Worm (Caenorhabditis elegans) whole organism, late embryonic: ENCODE results near the gene Y39B6A.25.

Source experiments
- C08G9.2 ChIP-seq: sonication (generic microtip); optimal IDR thresholded peaks from 2 replicates; lab custom pipeline; 2016; ENCODE audit warnings: mild to moderate bottlenecking, missing genetic modification characterization, moderate library complexity, missing compliant biosample characterization
- C38D4.7 ChIP-seq: fragments of 200-800 bp; sonication (Bioruptor generic); optimal IDR thresholded peaks from 2 replicates; lab custom pipeline; 2018; ENCODE audit warnings: mild to moderate bottlenecking, missing genetic modification characterization, moderate library complexity, missing compliant biosample characterization
- K02D7.2 ChIP-seq: sonication (generic microtip); optimal IDR thresholded peaks from 2 replicates; lab custom pipeline; 2017; ENCODE audit warnings: mild to moderate bottlenecking, missing genetic modification characterization, missing compliant biosample characterization
- K09A11.1 ChIP-seq: sonication (generic microtip); optimal IDR thresholded peaks from 2 replicates; lab custom pipeline; 2017; ENCODE audit warnings: antibody characterized with exemption, mild to moderate bottlenecking, missing genetic modification characterization, missing compliant biosample characterization; ENCODE audit not compliant: insufficient read depth
- ama-1 ChIP-seq: fragments of 150-350 bp; optimal IDR thresholded peaks from 2 replicates; lab custom pipeline; 2014
- ceh-18 ChIP-seq: sonication (generic microtip); optimal IDR thresholded peaks from 2 replicates; lab custom pipeline; 2016; ENCODE audit warnings: missing genetic modification characterization, missing compliant biosample characterization
- ceh-2 ChIP-seq: sonication (generic microtip); optimal IDR thresholded peaks from 2 replicates; lab custom pipeline; 2016; ENCODE audit warnings: missing genotype, missing genetic modification characterization, missing compliant biosample characterization
- ceh-22 ChIP-seq: sonication (generic microtip); optimal IDR thresholded peaks from 2 replicates; lab custom pipeline; 2017; ENCODE audit warnings: missing biosample characterization, missing genetic modification characterization
- ceh-45 ChIP-seq: fragments of 200-800 bp; sonication (Bioruptor generic); IDR thresholded peaks from 2 replicates; pipeline ENCODE4 v1.3.6; 2022; ENCODE audit warnings: missing genetic modification reagents, missing genetic modification characterization, missing compliant biosample characterization
- ceh-6 ChIP-seq: fragments of 200-800 bp; sonication (Bioruptor generic); optimal IDR thresholded peaks from 2 replicates; lab custom pipeline; 2018; ENCODE audit warnings: mild to moderate bottlenecking, missing genetic modification characterization, missing compliant biosample characterization
- ceh-9 ChIP-seq: sonication (generic microtip); optimal IDR thresholded peaks from 2 replicates; lab custom pipeline; 2016; ENCODE audit warnings: mild to moderate bottlenecking, missing genetic modification characterization, inconsistent platforms, missing compliant biosample characterization
- che-1 ChIP-seq: sonication (generic microtip); optimal IDR thresholded peaks from 2 replicates; lab custom pipeline; 2016; ENCODE audit warnings: mild to moderate bottlenecking, missing genetic modification characterization, missing compliant biosample characterization
- dmd-4 ChIP-seq: sonication (generic microtip); optimal IDR thresholded peaks from 2 replicates; lab custom pipeline; 2016; ENCODE audit warnings: borderline replicate concordance, missing genetic modification characterization, missing compliant biosample characterization
- elt-2 ChIP-seq: sonication (generic microtip); optimal IDR thresholded peaks from 2 replicates; lab custom pipeline; 2016; ENCODE audit warnings: missing genetic modification reagents, missing genetic modification characterization, missing compliant biosample characterization
- elt-4 ChIP-seq: sonication (generic microtip); optimal IDR thresholded peaks from 2 replicates; lab custom pipeline; 2016; ENCODE audit warnings: missing genetic modification characterization, missing compliant biosample characterization
- ets-4 ChIP-seq: sonication (generic microtip); optimal IDR thresholded peaks from 2 replicates; lab custom pipeline; 2016; ENCODE audit warnings: missing genetic modification characterization, missing compliant biosample characterization
- fax-1 ChIP-seq: sonication (generic microtip); optimal IDR thresholded peaks from 2 replicates; lab custom pipeline; 2016; ENCODE audit warnings: missing genotype, missing genetic modification characterization, missing compliant biosample characterization
- fkh-6 ChIP-seq: sonication (generic microtip); optimal IDR thresholded peaks from 2 replicates; lab custom pipeline; 2016; ENCODE audit warnings: missing genetic modification characterization, missing compliant biosample characterization
- hlh-13 ChIP-seq: fragments of 200-800 bp; sonication (Bioruptor generic); optimal IDR thresholded peaks from 2 replicates; lab custom pipeline; 2018; ENCODE audit warnings: mild to moderate bottlenecking, missing genetic modification characterization, missing compliant biosample characterization
- hlh-15 ChIP-seq: sonication (generic microtip); optimal IDR thresholded peaks from 2 replicates; lab custom pipeline; 2016; ENCODE audit warnings: missing genetic modification characterization, missing compliant biosample characterization
- hlh-30 ChIP-seq: sonication (generic microtip); optimal IDR thresholded peaks from 2 replicates; lab custom pipeline; 2017; ENCODE audit warnings: antibody characterized with exemption, missing genetic modification characterization, missing compliant biosample characterization; ENCODE audit not compliant: insufficient read depth
- hlh-6 ChIP-seq: sonication (generic microtip); optimal IDR thresholded peaks from 2 replicates; lab custom pipeline; 2016; ENCODE audit warnings: missing genotype, missing genetic modification characterization, missing compliant biosample characterization
- hlh-8 ChIP-seq: sonication (generic microtip); optimal IDR thresholded peaks from 2 replicates; lab custom pipeline; 2016; ENCODE audit warnings: missing genotype, missing genetic modification characterization, missing compliant biosample characterization
- lin-11 ChIP-seq: fragments of 200-800 bp; sonication (Bioruptor generic); optimal IDR thresholded peaks from 2 replicates; lab custom pipeline; 2018; ENCODE audit warnings: mild to moderate bottlenecking, missing genetic modification characterization, missing compliant biosample characterization
- madf-2 ChIP-seq: sonication (generic microtip); optimal IDR thresholded peaks from 2 replicates; lab custom pipeline; 2017; ENCODE audit warnings: missing genetic modification characterization, missing compliant biosample characterization
- mec-3 ChIP-seq: sonication (generic microtip); optimal IDR thresholded peaks from 2 replicates; lab custom pipeline; 2016; ENCODE audit warnings: borderline replicate concordance, missing genetic modification characterization, missing compliant biosample characterization
- nhr-11 ChIP-seq: fragments of 150-350 bp; optimal IDR thresholded peaks from 2 replicates; lab custom pipeline; 2014; ENCODE audit warnings: missing biosample characterization, missing genetic modification characterization
- npax-4 ChIP-seq: sonication (generic microtip); optimal IDR thresholded peaks from 2 replicates; lab custom pipeline; 2016; ENCODE audit warnings: missing genetic modification characterization, missing compliant biosample characterization
- odd-2 ChIP-seq: sonication (generic microtip); optimal IDR thresholded peaks from 2 replicates; lab custom pipeline; 2017; ENCODE audit warnings: antibody characterized with exemption, mild to moderate bottlenecking, missing genetic modification characterization, missing compliant biosample characterization
- pha-2 ChIP-seq: sonication (generic microtip); optimal IDR thresholded peaks from 2 replicates; lab custom pipeline; 2017; ENCODE audit warnings: mild to moderate bottlenecking, missing genetic modification characterization, missing compliant biosample characterization
- pha-4 ChIP-seq: fragments of 150-350 bp; optimal IDR thresholded peaks from 2 replicates; lab custom pipeline; 2018; ENCODE audit warnings: missing biosample characterization, missing genetic modification reagents, missing genetic modification characterization
- pqm-1 ChIP-seq: sonication (generic microtip); optimal IDR thresholded peaks from 2 replicates; lab custom pipeline; 2016; ENCODE audit warnings: missing genetic modification characterization, missing compliant biosample characterization
- pros-1 ChIP-seq: fragments of 150-350 bp; optimal IDR thresholded peaks from 2 replicates; lab custom pipeline; 2014; ENCODE audit warnings: missing biosample characterization, missing genetic modification reagents, missing genetic modification characterization
- ref-2 ChIP-seq: sonication (generic microtip); optimal IDR thresholded peaks from 2 replicates; lab custom pipeline; 2016; ENCODE audit warnings: missing genetic modification characterization, missing compliant biosample characterization
- sdc-2 ChIP-seq: sonication (generic microtip); optimal IDR thresholded peaks from 2 replicates; lab custom pipeline; 2016; ENCODE audit warnings: missing genotype, missing genetic modification characterization, missing compliant biosample characterization
- sox-2 ChIP-seq: fragments of 200-800 bp; sonication (Bioruptor generic); IDR thresholded peaks from 2 replicates; pipeline ENCODE4 v1.3.6; 2022; ENCODE audit warnings: missing genetic modification reagents, missing genetic modification characterization, missing compliant biosample characterization
- sox-4 ChIP-seq: sonication (generic microtip); optimal IDR thresholded peaks from 2 replicates; lab custom pipeline; 2017; ENCODE audit warnings: mild to moderate bottlenecking, missing genetic modification characterization, inconsistent platforms, missing compliant biosample characterization
- tbx-2 ChIP-seq: sonication (generic microtip); optimal IDR thresholded peaks from 2 replicates; lab custom pipeline; 2016; ENCODE audit warnings: missing genetic modification characterization, missing compliant biosample characterization
- ttx-3 ChIP-seq: sonication (generic microtip); optimal IDR thresholded peaks from 2 replicates; lab custom pipeline; 2016; ENCODE audit warnings: missing genetic modification reagents, missing genetic modification characterization, missing compliant biosample characterization
- unc-3 ChIP-seq, 2 experiments: fragments of 200-800 bp in 1 of 2; sonication (Bioruptor generic) in 1 of 2; sonication (generic microtip) in 1 of 2; conservative IDR thresholded peaks in 1 of 2; optimal IDR thresholded peaks in 1 of 2; 2 replicates each; pipeline versions ENCODE4 v1.3.6 to Lab custom; 2016 to 2022; ENCODE audit warnings: missing compliant biosample characterization in 2 of 2, missing genetic modification characterization in 2 of 2, missing genetic modification reagents in 1 of 2
- unc-42 ChIP-seq: sonication (generic microtip); optimal IDR thresholded peaks from 2 replicates; lab custom pipeline; 2016; ENCODE audit warnings: missing genotype, missing genetic modification characterization, missing compliant biosample characterization
- zip-5 ChIP-seq: sonication (generic microtip); optimal IDR thresholded peaks from 2 replicates; lab custom pipeline; 2016; ENCODE audit warnings: missing genetic modification characterization, missing compliant biosample characterization
- ztf-16 ChIP-seq: sonication (generic microtip); optimal IDR thresholded peaks from 2 replicates; lab custom pipeline; 2017; ENCODE audit warnings: missing genetic modification characterization, missing compliant biosample characterization

Gene Y39B6A.25

DNA sequence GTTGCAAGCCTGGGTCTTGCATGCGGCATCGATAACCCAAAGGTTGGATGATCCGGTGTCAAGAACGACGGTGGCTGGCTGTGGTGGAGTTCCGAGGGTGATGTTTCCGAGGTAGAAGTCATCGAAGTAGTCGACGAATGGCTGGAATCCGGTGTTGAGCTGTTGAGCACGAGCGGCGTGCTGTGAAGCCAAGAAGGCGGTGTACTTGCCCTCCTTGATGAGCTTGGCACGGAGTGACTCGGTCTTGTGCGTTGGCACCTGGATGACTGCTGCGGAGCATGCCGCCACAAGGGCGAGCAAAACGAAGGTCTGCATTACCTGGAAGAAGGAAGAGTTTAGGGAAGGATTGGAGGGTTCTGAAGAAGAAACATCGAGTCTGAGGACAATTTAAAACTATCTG is 24.2 kb downstream of the Y39B6A.25 start, which contains the start of gene asp-1:
Gene asp-1 (minus strand): TSS at position 315 of the 400 bp plus-strand sequence.
- TF ChIP-seq dmd-4 (tag; lab: Kevin White, UChicago): no peak
- TF ChIP-seq pqm-1 (tag; lab: Kevin White, UChicago): no peak
- no peak for TF ChIP-seq ceh-45
- TF ChIP-seq fkh-6 (tag; lab: Kevin White, UChicago): no peak
- TF ChIP-seq mec-3: no peak
- TF ChIP-seq che-1 (tag; lab: Kevin White, UChicago): no peak
- no peak for TF ChIP-seq hlh-30 (tag; lab: Kevin White, UChicago)
- no peak for TF ChIP-seq zip-5
- TF ChIP-seq K02D7.2 (tag; lab: Kevin White, UChicago): no peak
- TF ChIP-seq ceh-2 (tag; lab: Kevin White, UChicago): no peak
- no peak for TF ChIP-seq C08G9.2 (tag; lab: Kevin White, UChicago)
- no peak for TF ChIP-seq unc-42 (tag; lab: Kevin White, UChicago)

DNA sequence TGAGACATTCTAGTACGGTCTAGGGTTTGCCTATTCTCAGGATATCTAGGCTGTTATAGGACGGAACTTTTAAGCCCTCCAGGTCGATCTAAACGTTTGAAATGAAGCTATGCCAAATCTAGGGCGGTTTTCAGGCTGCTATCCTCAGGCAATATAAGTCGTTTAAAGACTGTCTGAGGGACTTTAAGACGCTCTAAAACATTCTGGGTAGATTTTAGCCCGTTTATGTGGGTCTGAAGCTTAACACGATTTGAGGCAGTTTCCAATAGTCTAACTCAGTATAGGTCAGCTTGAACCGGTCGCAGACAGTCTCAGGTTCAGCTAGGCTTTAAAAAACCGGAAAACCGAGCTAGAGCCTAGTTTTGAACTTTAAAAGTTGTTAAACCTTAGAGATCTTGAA is 24.6 kb downstream of the Y39B6A.25 start:
- TF ChIP-seq pha-4 (tag; lab: Kevin White, UChicago): no peak
- TF ChIP-seq ama-1 (lab: Kevin White, UChicago): no peak
- no peak for TF ChIP-seq ztf-16
- TF ChIP-seq pros-1 (tag; lab: Kevin White, UChicago): no peak
- TF ChIP-seq ref-2 (tag; lab: Kevin White, UChicago): no peak
- no peak for TF ChIP-seq elt-2 (tag; lab: Kevin White, UChicago)
- TF ChIP-seq C38D4.7 (GFP tag; lab: Kevin White, UChicago): no peak
- no peak for TF ChIP-seq hlh-13 (GFP tag; lab: Kevin White, UChicago)
- no peak for TF ChIP-seq fkh-6 (tag; lab: Kevin White, UChicago)
- no peak for TF ChIP-seq sox-2 (GFP tag; lab: Robert Waterston, UW)
- TF ChIP-seq sdc-2 (tag; lab: Kevin White, UChicago): no peak
- no peak for TF ChIP-seq elt-4 (tag; lab: Kevin White, UChicago)
- no peak for TF ChIP-seq hlh-30 (tag; lab: Kevin White, UChicago)
- no peak for TF ChIP-seq ets-4 (tag; lab: Kevin White, UChicago)
- TF ChIP-seq npax-4: no peak

DNA sequence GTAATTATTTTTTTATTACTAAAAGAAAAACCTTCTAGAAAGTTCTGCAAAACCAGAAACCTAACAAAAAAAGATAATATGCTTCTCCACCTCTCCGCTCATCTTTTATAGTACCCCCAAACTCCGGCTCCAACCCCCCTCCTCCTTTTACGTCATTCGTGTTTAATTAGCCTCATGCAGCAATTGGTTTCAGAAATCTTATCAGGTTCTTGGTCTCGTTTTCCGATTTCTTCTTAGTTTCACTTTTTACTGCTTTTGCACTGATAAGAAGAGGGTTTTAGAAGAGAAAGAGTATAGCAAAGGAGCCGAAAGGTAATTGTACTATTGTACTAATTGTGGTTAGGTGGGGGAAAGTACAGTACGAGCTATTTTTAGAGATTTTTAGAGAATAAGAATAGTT is 25.2 kb downstream of the Y39B6A.25 start:
- TF ChIP-seq pha-4 (tag; lab: Kevin White, UChicago) (no peak), dmd-4 (tag; lab: Kevin White, UChicago) (no peak), ceh-45 (no peak), odd-2 (tag; lab: Kevin White, UChicago) (no peak)

DNA sequence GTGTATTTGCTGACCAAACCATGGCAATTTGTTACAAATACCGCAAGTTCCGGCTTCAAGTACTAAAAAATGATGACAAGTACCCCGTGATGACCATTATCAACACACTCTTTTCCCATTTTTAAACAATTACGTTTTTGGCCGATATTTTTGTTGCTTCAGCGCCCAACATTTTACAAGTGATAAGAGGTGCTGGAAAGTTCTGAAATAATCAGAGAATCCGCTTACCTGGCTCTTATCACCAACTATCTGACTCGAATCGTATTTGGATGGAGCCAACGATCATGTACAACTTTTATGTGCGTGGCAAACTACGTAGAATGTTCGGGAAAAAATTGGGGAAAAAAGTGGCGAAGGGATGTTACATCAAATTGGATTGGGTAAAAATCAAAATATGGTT is 27.0 kb downstream of the Y39B6A.25 start:
- TF ChIP-seq hlh-8 (tag; lab: Kevin White, UChicago) (no peak), elt-2 (tag; lab: Kevin White, UChicago) (peak; percentile 42)
- TF ChIP-seq, all 69 proteins: peak for 1

DNA sequence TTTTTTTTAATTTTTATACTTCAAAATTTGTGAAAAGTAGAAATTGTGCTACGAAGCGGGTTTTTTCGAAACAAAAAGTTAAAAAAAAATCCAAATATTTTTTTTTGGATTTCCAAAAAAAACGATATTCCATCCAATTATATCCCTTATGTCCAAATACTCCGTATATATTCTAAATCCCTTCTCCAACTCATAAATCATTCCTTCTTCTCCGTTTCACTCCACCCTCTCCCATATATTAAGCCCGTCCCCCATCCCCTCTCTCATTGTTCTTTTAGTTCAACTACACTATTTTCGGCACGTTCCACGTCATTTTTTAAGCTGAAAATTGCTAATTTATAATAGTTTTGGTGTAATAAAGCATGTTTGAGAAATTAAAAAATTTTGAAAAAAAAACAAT is 31.3 kb downstream of the Y39B6A.25 start:
- no peak for TF ChIP-seq lin-11 (tag; lab: Kevin White, UChicago)
- TF ChIP-seq hlh-15 (tag; lab: Kevin White, UChicago): no peak
- TF ChIP-seq pqm-1 (tag; lab: Kevin White, UChicago): no peak
- no peak for TF ChIP-seq ttx-3 (tag; lab: Kevin White, UChicago)
- no peak for TF ChIP-seq pha-2
- no peak for TF ChIP-seq fax-1 (tag; lab: Kevin White, UChicago)
- no peak for TF ChIP-seq ceh-22 (tag; lab: Kevin White, UChicago)
- no peak for TF ChIP-seq sox-4
- TF ChIP-seq zip-5: no peak
- TF ChIP-seq madf-2 (tag; lab: Kevin White, UChicago): no peak
- no peak for TF ChIP-seq tbx-2 (tag; lab: Kevin White, UChicago)
- no peak for TF ChIP-seq hlh-6 (tag; lab: Kevin White, UChicago)
- TF ChIP-seq ceh-6 (GFP tag; lab: Kevin White, UChicago): no peak
- no peak for TF ChIP-seq K09A11.1 (tag; lab: Kevin White, UChicago)
- no peak for TF ChIP-seq unc-3 (GFP tag; conservative IDR thresholded peaks at IDR 0.05; lab: Robert Waterston, UW)
- TF ChIP-seq unc-3 (tag; optimal IDR thresholded peaks at IDR 0.05; lab: Kevin White, UChicago): no peak
- no peak for TF ChIP-seq ceh-18 (tag; lab: Kevin White, UChicago)
- TF ChIP-seq ceh-9 (tag; lab: Kevin White, UChicago): no peak
- no peak for TF ChIP-seq nhr-11 (tag; lab: Kevin White, UChicago)
